Worm (Caenorhabditis elegans) whole organism, L2 larva: ENCODE results near the gene pah-1.

Experiments used
- R02D3.7 ChIP-seq: fragments of 150-350 bp; optimal IDR thresholded peaks from 2 replicates; lab custom pipeline; 2014; ENCODE audit warnings: missing biosample characterization, missing genetic modification characterization
- lin-11 ChIP-seq: fragments of 150-350 bp; sonication (generic microtip); optimal IDR thresholded peaks from 2 replicates; lab custom pipeline; 2014; ENCODE audit warnings: missing biosample characterization, missing genetic modification characterization, inconsistent platforms, mixed read lengths
- lsy-2 ChIP-seq, 2 experiments: fragments of 150-350 bp in 1 of 2; sonication (generic microtip) in 1 of 2; optimal IDR thresholded peaks; 2 replicates each; lab custom pipeline; 2014 to 2017; ENCODE audit warnings: missing biosample characterization in 2 of 2, missing genetic modification characterization in 2 of 2
- nhr-12 ChIP-seq: fragments of 150-350 bp; optimal IDR thresholded peaks from 2 replicates; lab custom pipeline; 2014; ENCODE audit warnings: missing biosample characterization, missing genetic modification characterization
- zag-1 ChIP-seq: fragments of 150-350 bp; optimal IDR thresholded peaks from 2 replicates; lab custom pipeline; 2014; ENCODE audit warnings: missing biosample characterization, missing genetic modification characterization

DNA sequence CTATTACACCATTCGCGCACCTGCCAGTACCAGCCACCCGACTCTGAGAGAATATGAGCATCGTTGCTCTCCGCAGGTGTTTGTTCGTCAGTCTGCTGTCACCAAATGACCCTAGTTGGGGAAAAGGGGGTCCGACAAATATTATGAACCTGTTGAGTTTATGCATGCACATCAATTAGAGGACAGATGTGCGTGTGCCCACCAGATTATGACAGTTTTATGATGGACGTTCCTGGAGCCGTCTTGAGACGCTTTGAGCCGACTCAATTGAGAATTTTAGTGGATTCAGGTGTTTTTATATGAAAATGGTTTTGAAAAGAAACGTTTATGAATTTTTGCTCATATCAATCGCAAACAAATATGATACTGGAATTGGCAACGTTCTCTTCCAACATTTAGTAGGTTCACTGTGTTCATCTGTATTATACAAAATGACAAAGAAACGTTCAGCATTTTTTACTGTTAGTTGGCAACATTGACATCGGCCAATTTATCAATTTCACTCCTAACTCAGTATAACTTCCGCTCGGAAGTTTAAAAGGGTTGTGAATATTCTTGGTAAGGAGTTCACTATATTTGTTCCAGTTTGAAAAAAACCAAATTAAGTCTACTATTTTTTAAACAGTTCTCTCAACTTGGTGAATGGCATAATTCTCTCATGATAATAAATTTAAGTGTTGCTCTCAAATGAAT, 19.4 kb downstream of the pah-1 start:
- TF ChIP-seq R02D3.7 = no peak
- peak in 1 of 2 experiments; percentile 55 for TF ChIP-seq lsy-2 (tag; optimal IDR thresholded peaks at IDR 0.05; lab: Kevin White, UChicago)
- TF ChIP-seq lin-11 (tag; lab: Kevin White, UChicago) = peak; percentile 23
- TF ChIP-seq nhr-12 = no peak
- no peak for TF ChIP-seq zag-1 (tag; lab: Kevin White, UChicago)
